Fruit fly (Drosophila melanogaster) whole organism, pupa: ENCODE data around the gene Bre1.

ENCODE experiments used
- CG15710 ChIP-seq: fragments of 200-800 bp; sonication (Bioruptor generic); optimal IDR thresholded peaks from 2 replicates; lab custom pipeline; 2018; ENCODE audit warnings: missing biosample characterization, mild to moderate bottlenecking, missing genetic modification characterization, moderate library complexity
- CG17806 ChIP-seq: fragments of 200-800 bp; sonication (Bioruptor generic); optimal IDR thresholded peaks from 2 replicates; lab custom pipeline; 2018; ENCODE audit warnings: missing biosample characterization, mild to moderate bottlenecking, missing genetic modification characterization, moderate library complexity
- CG32121 ChIP-seq: fragments of 200-800 bp; sonication (Bioruptor generic); IDR thresholded peaks from 2 replicates; pipeline ENCODE4 v1.3.6; 2022; ENCODE audit warnings: missing biosample characterization, missing genetic modification characterization
- CG8301 ChIP-seq: fragments of 200-800 bp; sonication (Bioruptor generic); optimal IDR thresholded peaks from 2 replicates; lab custom pipeline; 2018; ENCODE audit warnings: missing biosample characterization, mild to moderate bottlenecking, missing genetic modification characterization
- EcR ChIP-seq: fragments of 200-800 bp; sonication (Bioruptor generic); optimal IDR thresholded peaks from 3 replicates; lab custom pipeline; 2019; ENCODE audit warnings: missing biosample characterization, missing genetic modification characterization, mild to moderate bottlenecking, moderate library complexity, missing genetic modification reagents

dm6 chr3L:5828275-5828674 lies 34.3 kb upstream of the Bre1 start:
- no peak for TF ChIP-seq CG17806 (tag; lab: Kevin White, UChicago)
- TF ChIP-seq CG15710 = no peak
- TF ChIP-seq CG8301 (tag; lab: Kevin White, UChicago) = no peak
- no peak for TF ChIP-seq CG32121
- TF ChIP-seq EcR = no peak
